Fruit fly (Drosophila melanogaster): ENCODE data around the gene CG31465.

dm6 chr3R:21836201-21836504 lies 44.5 kb upstream of the CG31465 start:
- no peak for TF ChIP-seq CG8478 (optimal IDR thresholded peaks at IDR 0.05)
- no peak for TF ChIP-seq usp (GFP tag; optimal IDR thresholded peaks at IDR 0.05)
- TF ChIP-seq pan (optimal IDR thresholded peaks at IDR 0.05): no peak
- no peak for TF ChIP-seq psq (optimal IDR thresholded peaks at IDR 0.05)
- TF ChIP-seq Dll (optimal IDR thresholded peaks at IDR 0.05): no peak
